Worm (Caenorhabditis elegans): ENCODE measurements around the gene efl-1.
"Not testable (repeated sequence)": the region's sequence is repeated elsewhere in the genome, so short reads cannot be mapped to it uniquely, and the experiment has no call there.

The efl-1 gene

DNA sequence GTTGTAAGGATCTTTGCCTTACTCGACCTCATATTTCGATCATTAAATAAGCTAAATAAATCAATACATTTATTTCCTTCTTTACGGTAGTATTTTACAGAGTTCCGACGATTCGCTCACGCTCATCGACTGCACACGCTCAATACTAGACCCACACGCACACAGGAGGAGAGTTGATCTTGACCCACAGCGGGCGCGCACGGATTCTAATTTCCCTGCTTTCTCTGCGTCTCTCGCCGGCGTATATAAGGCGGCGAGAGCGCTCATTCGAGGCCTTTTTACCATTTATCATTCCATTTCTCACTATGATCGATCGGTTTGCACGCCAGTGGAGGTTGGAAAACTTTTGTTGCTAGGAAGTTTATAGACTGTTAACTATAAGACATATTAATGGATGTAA, 15.4 kb downstream of the efl-1 start:
- no peak for TF ChIP-seq fos-1 (tag; optimal IDR thresholded peaks at IDR 0.05)

DNA sequence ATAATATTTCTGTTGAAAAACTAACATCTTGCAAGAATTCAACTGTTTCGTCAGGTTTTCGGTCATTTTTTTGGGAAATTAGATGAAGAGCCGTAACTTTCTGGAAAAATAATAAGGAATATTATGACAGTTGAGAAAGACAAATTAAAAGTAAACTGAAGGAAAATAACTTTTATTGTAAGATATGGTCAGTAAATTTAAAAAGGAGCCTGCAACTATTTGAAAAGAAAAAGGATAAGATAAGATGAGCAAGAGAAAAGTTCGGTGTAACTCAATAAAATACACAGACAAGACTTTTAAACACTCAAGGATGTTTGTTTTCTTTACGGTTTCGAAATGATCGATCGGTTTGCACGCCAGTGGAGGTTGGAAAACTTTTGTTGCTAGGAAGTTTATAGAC, 15.9 kb downstream of the efl-1 start, which contains the start of gene fbxa-111:
Gene fbxa-111 (minus strand): TSS at position 101 of the 400 bp plus-strand sequence.
- not testable (repeated sequence) for TF ChIP-seq unc-62 (GFP tag; optimal IDR thresholded peaks at IDR 0.05); sma-3 (GFP tag; optimal IDR thresholded peaks at IDR 0.05); nhr-25 (tag; optimal IDR thresholded peaks at IDR 0.05)

DNA sequence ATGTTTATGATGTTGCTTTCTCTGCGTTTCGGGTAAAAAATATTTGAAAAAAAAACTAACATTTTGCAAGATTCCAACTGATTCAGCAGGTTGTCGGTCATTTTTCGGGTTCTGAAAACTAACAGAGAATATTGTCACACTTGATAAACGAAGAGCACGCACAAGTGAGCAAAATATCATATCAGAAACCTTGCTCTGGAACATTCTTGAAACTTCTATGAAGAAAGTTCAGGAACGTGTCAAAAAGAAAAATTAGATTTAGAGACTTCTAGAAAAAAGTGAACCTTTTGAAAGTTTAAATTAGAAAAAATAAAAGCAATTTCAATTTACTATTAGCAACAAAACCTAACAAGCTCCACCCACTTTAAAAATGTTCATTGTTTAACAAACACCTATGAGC, 17.5 kb downstream of the efl-1 start, which contains the start of gene fbxa-112:
Gene fbxa-112 (minus strand): TSS at position 101 of the 400 bp plus-strand sequence.
- not testable (repeated sequence) for TF ChIP-seq nhr-237, F13H6.1, ztf-11 (tag; optimal IDR thresholded peaks at IDR 0.05)

DNA sequence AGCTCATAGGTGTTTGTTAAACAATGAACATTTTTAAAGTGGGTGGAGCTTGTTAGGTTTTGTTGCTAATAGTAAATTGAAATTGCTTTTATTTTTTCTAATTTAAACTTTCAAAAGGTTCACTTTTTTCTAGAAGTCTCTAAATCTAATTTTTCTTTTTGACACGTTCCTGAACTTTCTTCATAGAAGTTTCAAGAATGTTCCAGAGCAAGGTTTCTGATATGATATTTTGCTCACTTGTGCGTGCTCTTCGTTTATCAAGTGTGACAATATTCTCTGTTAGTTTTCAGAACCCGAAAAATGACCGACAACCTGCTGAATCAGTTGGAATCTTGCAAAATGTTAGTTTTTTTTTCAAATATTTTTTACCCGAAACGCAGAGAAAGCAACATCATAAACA, 26.7 kb downstream of the efl-1 start, which contains the start of gene fbxa-148:
Gene fbxa-148 (plus strand): TSS at position 301 of the 400 bp plus-strand sequence.
- not testable (repeated sequence) for TF ChIP-seq crh-2 (tag; optimal IDR thresholded peaks at IDR 0.05); snpc-4 (tag; optimal IDR thresholded peaks at IDR 0.05); sma-9 (GFP tag; optimal IDR thresholded peaks at IDR 0.05); sma-9 (tag; optimal IDR thresholded peaks at IDR 0.05)

DNA sequence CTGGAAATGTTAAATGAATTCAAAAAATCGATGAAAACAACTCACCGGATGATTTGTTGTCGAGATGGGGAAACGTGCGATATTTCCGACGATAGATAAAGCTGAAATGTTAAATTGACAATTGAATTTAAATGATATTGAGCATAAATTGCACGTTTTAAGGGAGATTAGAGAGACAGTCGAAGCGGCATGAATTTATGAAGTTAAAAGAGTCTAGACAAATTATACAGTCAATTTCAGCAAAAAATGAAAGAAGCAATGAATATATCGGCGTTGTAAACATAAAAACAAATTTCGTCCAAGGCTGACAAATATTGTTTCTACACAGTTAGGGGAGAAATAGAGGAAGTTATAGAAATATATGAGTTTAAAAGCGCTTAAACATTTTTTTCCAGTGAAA, 38.1 kb downstream of the efl-1 start, which contains the start of gene Y102A5C.36:
Gene Y102A5C.36 (minus strand): TSS at position 101 of the 400 bp plus-strand sequence.
- TF ChIP-seq sma-9 (GFP tag; optimal IDR thresholded peaks at IDR 0.05) (no peak), sma-9 (tag; optimal IDR thresholded peaks at IDR 0.05) (no peak), skn-1 (tag; optimal IDR thresholded peaks at IDR 0.05) (no peak), nhr-77 (tag; optimal IDR thresholded peaks at IDR 0.05) (no peak)

DNA sequence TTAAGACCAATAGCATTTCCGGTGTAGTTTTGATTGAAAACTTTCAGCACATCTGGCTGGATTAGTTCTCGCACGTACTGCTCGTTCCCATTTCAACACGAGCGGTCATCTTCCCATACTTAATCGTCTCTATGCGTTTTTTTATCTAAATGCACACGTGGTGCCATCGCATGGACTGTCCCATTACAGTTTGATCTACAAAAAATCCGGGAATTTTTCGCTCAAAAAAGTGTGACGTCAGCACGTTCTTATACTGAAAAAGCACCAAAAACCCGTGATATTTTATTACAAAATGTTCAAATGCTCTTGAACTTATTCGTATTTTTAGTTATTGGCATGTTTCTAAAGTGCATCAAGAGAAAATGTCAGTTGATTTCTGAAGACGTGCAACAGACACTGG, 43.5 kb downstream of the efl-1 start, which contains the start of gene Y102A5C.4:
Gene Y102A5C.4 (plus strand): TSS at position 301 of the 400 bp plus-strand sequence.
- TF ChIP-seq lin-13 (GFP tag; optimal IDR thresholded peaks at IDR 0.05) = no peak
- no peak for TF ChIP-seq unc-55 (GFP tag; optimal IDR thresholded peaks at IDR 0.05)
- TF ChIP-seq ZK546.5 (tag; optimal IDR thresholded peaks at IDR 0.05) = no peak
- TF ChIP-seq nhr-25 (tag; optimal IDR thresholded peaks at IDR 0.05) = no peak
- no peak for TF ChIP-seq nhr-77 (tag; optimal IDR thresholded peaks at IDR 0.05)
- TF ChIP-seq lin-11 (tag; optimal IDR thresholded peaks at IDR 0.05) = no peak
- no peak for TF ChIP-seq sma-3 (GFP tag; optimal IDR thresholded peaks at IDR 0.05)
- TF ChIP-seq fos-1 (tag; optimal IDR thresholded peaks at IDR 0.05) = no peak
- no peak for TF ChIP-seq alr-1 (tag; optimal IDR thresholded peaks at IDR 0.05)
- no peak for TF ChIP-seq nhr-10 (tag; optimal IDR thresholded peaks at IDR 0.05)
- TF ChIP-seq unc-62 (GFP tag; optimal IDR thresholded peaks at IDR 0.05) = no peak

DNA sequence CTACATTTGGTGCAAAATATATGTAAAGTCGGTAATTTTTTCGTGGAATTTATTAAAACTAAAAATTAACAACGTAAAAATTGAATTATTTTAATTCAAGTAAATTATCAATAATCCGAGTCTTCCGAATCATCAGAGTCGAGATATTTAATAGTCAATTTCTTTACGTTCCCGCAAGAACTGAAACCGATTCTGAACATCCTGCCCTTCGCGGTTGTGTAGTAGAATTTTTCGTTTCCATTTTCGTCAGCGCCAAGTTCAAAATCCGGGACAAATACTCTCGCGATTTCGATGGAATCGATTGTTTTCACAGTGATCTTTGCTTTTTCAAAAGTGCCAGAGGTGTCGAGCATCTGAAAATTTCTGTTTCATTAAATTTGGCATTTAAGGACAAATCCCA, 45.8 kb downstream of the efl-1 start:
- TF ChIP-seq peb-1 (tag; optimal IDR thresholded peaks at IDR 0.05) (no peak), alr-1 (tag; optimal IDR thresholded peaks at IDR 0.05) (no peak), snpc-4 (tag; optimal IDR thresholded peaks at IDR 0.05) (no peak), sem-4 (tag; optimal IDR thresholded peaks at IDR 0.05) (no peak), nhr-6 (tag; optimal IDR thresholded peaks at IDR 0.05) (no peak), nhr-10 (tag; optimal IDR thresholded peaks at IDR 0.05) (no peak), ztf-4 (tag; optimal IDR thresholded peaks at IDR 0.05) (no peak), unc-55 (GFP tag; optimal IDR thresholded peaks at IDR 0.05) (no peak), aly-2 (tag; optimal IDR thresholded peaks at IDR 0.05) (no peak)

DNA sequence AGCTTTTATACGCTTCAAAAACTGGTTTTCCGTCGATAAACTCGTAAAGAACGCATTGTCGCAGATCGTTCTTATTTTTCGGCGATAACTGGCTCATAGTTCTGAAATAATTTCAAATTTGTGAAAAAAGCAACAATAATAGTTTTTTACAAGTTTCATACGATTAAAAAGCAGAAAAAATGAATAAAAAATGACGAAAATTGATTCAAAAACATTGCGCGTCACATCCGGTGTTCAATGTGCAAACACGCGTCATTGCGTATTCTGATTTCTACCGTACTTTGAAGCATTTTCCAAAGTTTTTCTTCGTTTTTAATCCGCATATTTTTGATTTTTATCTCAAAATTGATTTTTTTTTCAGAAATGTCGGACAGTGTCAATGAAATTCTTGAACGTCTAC, 47.1 kb downstream of the efl-1 start, which contains the start of the genes fbxa-206 and Y102A5C.2:
Gene fbxa-206 (minus strand): TSS at position 101 of the 400 bp plus-strand sequence.
Gene Y102A5C.2 (plus strand): TSS at position 354 of the 400 bp plus-strand sequence.
- no peak for TF ChIP-seq F13H6.1 (tag; optimal IDR thresholded peaks at IDR 0.05)
- TF ChIP-seq mdl-1 (tag; optimal IDR thresholded peaks at IDR 0.05) = no peak
- no peak for TF ChIP-seq lin-13 (GFP tag; optimal IDR thresholded peaks at IDR 0.05)
- no peak for TF ChIP-seq ceh-16 (tag; optimal IDR thresholded peaks at IDR 0.05)
- no peak for TF ChIP-seq aly-2 (tag; optimal IDR thresholded peaks at IDR 0.05)
- no peak for TF ChIP-seq sem-4 (tag; optimal IDR thresholded peaks at IDR 0.05)
- TF ChIP-seq nhr-6 (tag; optimal IDR thresholded peaks at IDR 0.05) = no peak
- TF ChIP-seq elt-1 (tag; optimal IDR thresholded peaks at IDR 0.05) = no peak
- no peak for TF ChIP-seq gmeb-1 (tag; optimal IDR thresholded peaks at IDR 0.05)
- TF ChIP-seq egl-27 (tag; optimal IDR thresholded peaks at IDR 0.05) = no peak
- no peak for TF ChIP-seq lsy-2 (tag; optimal IDR thresholded peaks at IDR 0.05)
